Worm (Caenorhabditis elegans) whole organism, L1 larva: ENCODE data around the gene F48F7.3.

Source experiments
- C04F5.9 ChIP-seq: sonication (generic microtip); optimal IDR thresholded peaks from 2 replicates; lab custom pipeline; 2016; ENCODE audit warnings: missing genetic modification characterization, missing compliant biosample characterization
- C16A3.4 ChIP-seq: fragments of 150-350 bp; optimal IDR thresholded peaks from 2 replicates; lab custom pipeline; 2014; ENCODE audit warnings: missing biosample characterization, missing genetic modification characterization
- ceh-8 ChIP-seq: fragments of 200-800 bp; sonication (Bioruptor generic); optimal IDR thresholded peaks from 2 replicates; lab custom pipeline; 2018; ENCODE audit warnings: mild to moderate bottlenecking, missing genetic modification characterization, moderate library complexity, missing compliant biosample characterization
- ceh-82 ChIP-seq, 3 experiments: fragments of 150-350 bp in 1 of 3; sonication (generic microtip) in 2 of 3; optimal IDR thresholded peaks; 2 replicates each; lab custom pipeline; 2014 to 2017; ENCODE audit warnings: missing biosample characterization in 3 of 3, missing genetic modification characterization in 3 of 3
- ces-1 ChIP-seq: fragments of 150-350 bp; optimal IDR thresholded peaks from 2 replicates; lab custom pipeline; 2014; ENCODE audit warnings: missing biosample characterization, missing genetic modification reagents, missing genetic modification characterization
- dpl-1 ChIP-seq, 3 experiments: fragments of 150-350 bp in 2 of 3; sonication (generic microtip) in 1 of 3; optimal IDR thresholded peaks; 2 replicates each; lab custom pipeline; 2014 to 2017; ENCODE audit warnings: missing biosample characterization in 3 of 3, missing genetic modification characterization in 3 of 3, missing genetic modification reagents in 3 of 3
- dsc-1 ChIP-seq: sonication (generic microtip); optimal IDR thresholded peaks from 2 replicates; lab custom pipeline; 2016; ENCODE audit warnings: mild to moderate bottlenecking, missing genetic modification characterization, missing compliant biosample characterization
- efl-1 ChIP-seq, 4 experiments: fragments of 150-350 bp; optimal IDR thresholded peaks in 3 of 4; peaks in 1 of 4; 1 replicate in 1 of 4; 2 replicates in 3 of 4; lab custom pipeline; 2014; ENCODE audit warnings: missing biosample characterization in 2 of 4, missing genetic modification characterization in 2 of 4, missing genetic modification reagents in 2 of 4
- efl-3 ChIP-seq: fragments of 200-800 bp; sonication (Bioruptor generic); optimal IDR thresholded peaks from 2 replicates; lab custom pipeline; 2018; ENCODE audit warnings: mild to moderate bottlenecking, missing genetic modification characterization, missing compliant biosample characterization
- elt-2 ChIP-seq: sonication (generic microtip); optimal IDR thresholded peaks from 2 replicates; lab custom pipeline; 2016; ENCODE audit warnings: missing genetic modification characterization, mild to moderate bottlenecking, inconsistent platforms, missing compliant biosample characterization, missing genetic modification reagents
- fkh-10 ChIP-seq: sonication (generic microtip); optimal IDR thresholded peaks from 2 replicates; lab custom pipeline; 2017; ENCODE audit warnings: missing biosample characterization, missing genetic modification reagents, missing genetic modification characterization
- fkh-4 ChIP-seq: sonication (generic microtip); optimal IDR thresholded peaks from 2 replicates; lab custom pipeline; 2016; ENCODE audit warnings: missing compliant biosample characterization, missing genetic modification characterization, borderline replicate concordance
- fkh-8 ChIP-seq: sonication (generic microtip); optimal IDR thresholded peaks from 2 replicates; lab custom pipeline; 2016; ENCODE audit warnings: mild to moderate bottlenecking, missing genetic modification characterization, missing compliant biosample characterization
- irx-1 ChIP-seq: sonication (generic microtip); optimal IDR thresholded peaks from 2 replicates; lab custom pipeline; 2016; ENCODE audit warnings: missing genetic modification characterization, missing compliant biosample characterization
- isw-1 ChIP-seq: fragments of 200-800 bp; sonication (Bioruptor generic); IDR thresholded peaks from 2 replicates; pipeline ENCODE4 v1.3.6; 2022; ENCODE audit warnings: missing genetic modification characterization, missing compliant biosample characterization
- jun-1 ChIP-seq: fragments of 150-350 bp; optimal IDR thresholded peaks from 2 replicates; lab custom pipeline; 2014; ENCODE audit warnings: missing biosample characterization, missing genetic modification reagents, missing genetic modification characterization
- lin-14 ChIP-seq: fragments of 200-800 bp; sonication (Bioruptor generic); optimal IDR thresholded peaks from 2 replicates; lab custom pipeline; 2018; ENCODE audit warnings: mild to moderate bottlenecking, missing genetic modification characterization, moderate library complexity, missing compliant biosample characterization
- lin-35 ChIP-seq, 2 experiments: fragments of 150-350 bp; optimal IDR thresholded peaks; 2 replicates each; lab custom pipeline; 2014; ENCODE audit warnings: missing biosample characterization in 2 of 2, missing genetic modification characterization in 2 of 2, missing genetic modification reagents in 2 of 2
- lsy-2 ChIP-seq, 2 experiments: fragments of 150-350 bp; optimal IDR thresholded peaks; 2 replicates each; lab custom pipeline; 2014; ENCODE audit warnings: missing biosample characterization in 2 of 2, missing genetic modification characterization in 2 of 2
- mab-9 ChIP-seq: fragments of 200-800 bp; sonication (Bioruptor generic); IDR thresholded peaks from 2 replicates; pipeline ENCODE4 v1.3.6; 2022; ENCODE audit warnings: missing genetic modification reagents, missing genetic modification characterization, missing compliant biosample characterization
- mdl-1 ChIP-seq, 2 experiments: fragments of 150-350 bp; optimal IDR thresholded peaks; 2 replicates each; lab custom pipeline; 2014 to 2017; ENCODE audit warnings: missing biosample characterization in 2 of 2, missing genetic modification characterization in 2 of 2, inconsistent platforms in 1 of 2
- mep-1 ChIP-seq: fragments of 150-350 bp; optimal IDR thresholded peaks from 2 replicates; lab custom pipeline; 2014; ENCODE audit warnings: missing biosample characterization, missing genetic modification characterization
- nhr-19 ChIP-seq: fragments of 200-800 bp; sonication (Bioruptor generic); conservative IDR thresholded peaks from 2 replicates; pipeline ENCODE4 v1.3.6; 2022; ENCODE audit warnings: missing genetic modification characterization, missing compliant biosample characterization
- nhr-20 ChIP-seq: sonication (generic microtip); optimal IDR thresholded peaks from 2 replicates; lab custom pipeline; 2016; ENCODE audit warnings: mild to moderate bottlenecking, missing genetic modification characterization, missing compliant biosample characterization
- nhr-47 ChIP-seq: sonication (generic microtip); optimal IDR thresholded peaks from 2 replicates; lab custom pipeline; 2016; ENCODE audit warnings: mild to moderate bottlenecking, missing genetic modification characterization, moderate library complexity, missing compliant biosample characterization
- nhr-71 ChIP-seq: sonication (generic microtip); optimal IDR thresholded peaks from 2 replicates; lab custom pipeline; 2016; ENCODE audit warnings: mild to moderate bottlenecking, missing genetic modification characterization, moderate library complexity, missing compliant biosample characterization
- nhr-77 ChIP-seq: fragments of 150-350 bp; optimal IDR thresholded peaks from 2 replicates; lab custom pipeline; 2014; ENCODE audit warnings: missing biosample characterization, missing genetic modification characterization
- rnt-1 ChIP-seq: sonication (generic microtip); optimal IDR thresholded peaks from 2 replicates; lab custom pipeline; 2016; ENCODE audit warnings: mild to moderate bottlenecking, missing genetic modification characterization, moderate library complexity, missing compliant biosample characterization
- skn-1 ChIP-seq: fragments of 150-350 bp; optimal IDR thresholded peaks from 2 replicates; lab custom pipeline; 2014; ENCODE audit warnings: missing biosample characterization, missing genetic modification characterization
- snpc-4 ChIP-seq: fragments of 150-350 bp; optimal IDR thresholded peaks from 2 replicates; lab custom pipeline; 2014; ENCODE audit warnings: missing biosample characterization, missing genetic modification characterization
- snu-23 ChIP-seq: sonication (generic microtip); optimal IDR thresholded peaks from 2 replicates; lab custom pipeline; 2016; ENCODE audit warnings: missing genetic modification characterization, missing compliant biosample characterization
- swsn-7 ChIP-seq: sonication (generic microtip); optimal IDR thresholded peaks from 2 replicates; lab custom pipeline; 2016; ENCODE audit warnings: missing genetic modification characterization, missing compliant biosample characterization
- tbx-2 ChIP-seq: sonication (generic microtip); optimal IDR thresholded peaks from 2 replicates; lab custom pipeline; 2016; ENCODE audit warnings: missing genetic modification characterization, missing compliant biosample characterization
- unc-30 ChIP-seq: sonication (generic microtip); optimal IDR thresholded peaks from 2 replicates; lab custom pipeline; 2017; ENCODE audit warnings: missing biosample characterization, missing genetic modification characterization
- unc-62 ChIP-seq: fragments of 150-350 bp; optimal IDR thresholded peaks from 2 replicates; lab custom pipeline; 2014; ENCODE audit warnings: missing biosample characterization, missing genetic modification reagents, missing genetic modification characterization
- unc-86 ChIP-seq: sonication (generic microtip); optimal IDR thresholded peaks from 2 replicates; lab custom pipeline; 2016; ENCODE audit warnings: missing genetic modification characterization, missing compliant biosample characterization
- xbp-1 ChIP-seq: sonication (generic microtip); optimal IDR thresholded peaks from 2 replicates; lab custom pipeline; 2016; ENCODE audit warnings: missing genetic modification characterization, missing compliant biosample characterization
- ztf-4 ChIP-seq: fragments of 150-350 bp; optimal IDR thresholded peaks from 2 replicates; lab custom pipeline; 2014; ENCODE audit warnings: missing biosample characterization, missing genetic modification characterization

F48F7.3 gene

ce11 chrX:13945524-13945923 is 17.8 kb upstream of the F48F7.3 start:
- TF ChIP-seq unc-30 (tag; lab: Kevin White, UChicago) (no peak), isw-1 (0 out of 2 replicates have a peak, but pooled peaks have one; percentile 14), skn-1 (tag; lab: Kevin White, UChicago) (peak; percentile 38), unc-86 (tag; lab: Kevin White, UChicago) (peak; percentile 27), snpc-4 (tag; lab: Kevin White, UChicago) (peak; percentile 81), mep-1 (tag; lab: Kevin White, UChicago) (peak; percentile 19), unc-62 (GFP tag; lab: Kevin White, UChicago) (no peak), mdl-1 (tag; optimal IDR thresholded peaks at IDR 0.05; lab: Kevin White, UChicago) (peak in 1 of 2 experiments; percentile 47), efl-1 (optimal IDR thresholded peaks at IDR 0.05; lab: Kevin White, UChicago) (peak in 1 of 2 experiments; percentile 3), efl-1 (GFP tag; optimal IDR thresholded peaks at IDR 0.05 in 1 of 2; lab: Kevin White, UChicago) (no peak), fkh-8 (tag; lab: Kevin White, UChicago) (peak; percentile 82), snu-23 (GFP tag; lab: Kevin White, UChicago) (peak; percentile 62), xbp-1 (peak; percentile 26), nhr-19 (GFP tag; lab: Robert Waterston, UW) (peak; percentile 46), fkh-10 (GFP tag; lab: Kevin White, UChicago) (peak; percentile 83), ztf-4 (no peak), C04F5.9 (tag; lab: Kevin White, UChicago) (no peak), tbx-2 (tag; lab: Kevin White, UChicago) (peak; percentile 52), nhr-20 (peak; percentile 17), mab-9 (GFP tag; lab: Robert Waterston, UW) (peak; percentile 69), jun-1 (tag; lab: Kevin White, UChicago) (no peak), irx-1 (no peak), C16A3.4 (tag; lab: Kevin White, UChicago) (peak; percentile 24), ceh-82 (tag; optimal IDR thresholded peaks at IDR 0.05; lab: Kevin White, UChicago) (peak; percentile 40 to 87 (median 66)), nhr-71 (tag; lab: Kevin White, UChicago) (peak; percentile 73), swsn-7 (tag; lab: Kevin White, UChicago) (peak; percentile 54), ceh-8 (GFP tag; lab: Kevin White, UChicago) (peak; percentile 67), dpl-1 (GFP tag; optimal IDR thresholded peaks at IDR 0.05; lab: Kevin White, UChicago) (peak in 1 of 3 experiments; percentile 26), rnt-1 (tag; lab: Kevin White, UChicago) (peak; percentile 57), lsy-2 (tag; optimal IDR thresholded peaks at IDR 0.05; lab: Kevin White, UChicago) (peak in 1 of 2 experiments; percentile 56), lin-14 (peak; percentile 87), fkh-4 (tag; lab: Kevin White, UChicago) (no peak), efl-3 (GFP tag; lab: Kevin White, UChicago) (no peak), lin-35 (GFP tag; optimal IDR thresholded peaks at IDR 0.05; lab: Kevin White, UChicago) (peak; percentile 23 to 38), dsc-1 (tag; lab: Kevin White, UChicago) (peak; percentile 54), ces-1 (GFP tag; lab: Kevin White, UChicago) (no peak), nhr-47 (peak; percentile 58)

- TF ChIP-seq nhr-77: no peak
- peak; percentile 25 for TF ChIP-seq elt-2 (tag; lab: Kevin White, UChicago)
- TF ChIP-seq, all 84 proteins: peak for 1
Observed at ce11 chrX:13946693-13947583, 16.4 kb upstream of the F48F7.3 start.
